Fruit fly (Drosophila melanogaster): Measurements from ENCODE around the gene nyo.

The nyo gene

DNA sequence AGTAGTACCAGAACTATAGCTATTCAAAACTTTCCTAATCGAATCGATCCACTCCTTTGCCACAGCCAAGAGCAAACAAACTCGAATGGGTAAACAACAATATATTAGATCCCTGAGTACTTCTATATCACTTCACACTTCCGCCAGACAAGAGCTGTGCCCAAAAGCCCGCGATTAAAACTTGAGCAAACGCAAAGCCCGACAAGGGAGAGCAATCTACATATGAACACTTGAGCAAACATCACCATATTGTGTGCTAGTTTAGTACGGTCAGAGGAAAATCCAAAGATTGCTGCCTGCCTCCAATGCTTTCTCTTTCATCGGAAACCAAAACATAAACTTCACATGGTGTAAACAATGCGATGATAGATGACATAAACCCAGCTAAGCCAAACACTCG, 60.8 kb downstream of the nyo start (continued):
- TF ChIP-seq bbx (GFP tag; IDR thresholded peaks at IDR 0.05; ENCODE audit: partially characterized antibody) = no peak
- TF ChIP-seq Asciz (GFP tag; optimal IDR thresholded peaks at IDR 0.05) = peak; percentile 7
- TF ChIP-seq Xrp1 (GFP tag; IDR thresholded peaks at IDR 0.05) = 0 out of 2 replicates have a peak, but pooled peaks have one; percentile 6
- TF ChIP-seq Ptx1 (GFP tag; IDR thresholded peaks at IDR 0.05) = no peak
- TF ChIP-seq CG14014 (GFP tag; IDR thresholded peaks at IDR 0.05) = peak; percentile 31; the same call in 1 of the 2 replicates
- no peak for TF ChIP-seq dm (GFP tag; optimal IDR thresholded peaks at IDR 0.05)
- no peak for TF ChIP-seq CG11398 (GFP tag; optimal IDR thresholded peaks at IDR 0.05)
- peak; percentile 2 for TF ChIP-seq kay (GFP tag; optimal IDR thresholded peaks at IDR 0.05)
- TF ChIP-seq fd102C (GFP tag; optimal IDR thresholded peaks at IDR 0.05) = no peak
- peak; percentile 18; the same call in 1 of the 2 replicates for TF ChIP-seq HLH3B (GFP tag; IDR thresholded peaks at IDR 0.05)
- TF ChIP-seq CG13296 (GFP tag; optimal IDR thresholded peaks at IDR 0.05) = peak; percentile 18
- TF ChIP-seq CG1603 (tag; optimal IDR thresholded peaks at IDR 0.05) = no peak
- TF ChIP-seq cad (GFP tag; optimal IDR thresholded peaks at IDR 0.05) = no peak
- TF ChIP-seq Neu2 (GFP tag; optimal IDR thresholded peaks at IDR 0.05; ENCODE audit: borderline replicate concordance) = no peak
- TF ChIP-seq CG13424 (tag; optimal IDR thresholded peaks at IDR 0.05) = peak; percentile 8
- peak; percentile 59 for TF ChIP-seq CG10543 (GFP tag; optimal IDR thresholded peaks at IDR 0.05)
- no peak for TF ChIP-seq CG6254 (GFP tag; optimal IDR thresholded peaks at IDR 0.05)
- no peak for TF ChIP-seq CkIIα-i1 (GFP tag; IDR thresholded peaks at IDR 0.05)
- TF ChIP-seq ATbp (GFP tag; optimal IDR thresholded peaks at IDR 0.05) = peak; percentile 61
- TF ChIP-seq bigmax (GFP tag; optimal IDR thresholded peaks at IDR 0.05) = no peak
- TF ChIP-seq CG6813 (GFP tag; optimal IDR thresholded peaks at IDR 0.05) = peak; percentile 60
- TF ChIP-seq odd (GFP tag; optimal IDR thresholded peaks at IDR 0.05) = peak; percentile 36
- TF ChIP-seq CG2199 (GFP tag; IDR thresholded peaks at IDR 0.05) = no peak
- TF ChIP-seq fu2 (GFP tag; optimal IDR thresholded peaks at IDR 0.05) = no peak
- TF ChIP-seq CG10959 (GFP tag; IDR thresholded peaks at IDR 0.05) = no peak
- TF ChIP-seq CrebB (tag; optimal IDR thresholded peaks at IDR 0.05) = peak; percentile 4
- peak; percentile 82 for TF ChIP-seq Blimp-1 (GFP tag; optimal IDR thresholded peaks at IDR 0.05)
- peak; percentile 3 for TF ChIP-seq Nf-YC (tag; optimal IDR thresholded peaks at IDR 0.05)
- TF ChIP-seq schlank (tag; optimal IDR thresholded peaks at IDR 0.05) = peak; percentile 42
- no peak for TF ChIP-seq HHEX (GFP tag; optimal IDR thresholded peaks at IDR 0.05)
- peak; percentile 28 for TF ChIP-seq nerfin-1 (tag; optimal IDR thresholded peaks at IDR 0.05)
- no peak for TF ChIP-seq Oaz (GFP tag; IDR thresholded peaks at IDR 0.05)
- TF ChIP-seq sens (GFP tag) = peak; percentile 49
- no peak for TF ChIP-seq scrt (GFP tag; optimal IDR thresholded peaks at IDR 0.05)
- TF ChIP-seq stwl (tag; optimal IDR thresholded peaks at IDR 0.05) = no peak
- TF ChIP-seq ems (GFP tag; optimal IDR thresholded peaks at IDR 0.05) = no peak
- TF ChIP-seq Pdp1 (GFP tag; optimal IDR thresholded peaks at IDR 0.05) = peak in 1 of 2 experiments; percentile 2
- TF ChIP-seq CG1024 (GFP tag; IDR thresholded peaks at IDR 0.05) = no peak
- TF ChIP-seq PHDP (tag; optimal IDR thresholded peaks at IDR 0.05) = peak; percentile 52
- no peak for TF ChIP-seq az2 (GFP tag; optimal IDR thresholded peaks at IDR 0.05)
- peak; percentile 9 for TF ChIP-seq CG34376 (GFP tag; optimal IDR thresholded peaks at IDR 0.05)
- no peak for TF ChIP-seq ap (GFP tag; IDR thresholded peaks at IDR 0.05)
- peak; percentile 57 for TF ChIP-seq fd64A (GFP tag; optimal IDR thresholded peaks at IDR 0.05)
- TF ChIP-seq CG11696 (GFP tag; IDR thresholded peaks at IDR 0.05) = peak; percentile 8; the same call in 1 of the 2 replicates
- TF ChIP-seq Nf-YB (GFP tag; optimal IDR thresholded peaks at IDR 0.05) = no peak
- TF ChIP-seq dan (GFP tag; IDR thresholded peaks at IDR 0.05) = no peak
- no peak for TF ChIP-seq luna (GFP tag; optimal IDR thresholded peaks at IDR 0.05)
- no peak for TF ChIP-seq sna (GFP tag; IDR thresholded peaks at IDR 0.05; ENCODE audit: partially characterized antibody)
- peak; percentile 30 for TF ChIP-seq Bteb2 (GFP tag; optimal IDR thresholded peaks at IDR 0.05)
- no peak for TF ChIP-seq usp (GFP tag; optimal IDR thresholded peaks at IDR 0.05)
- peak; percentile 86 for TF ChIP-seq Med (GFP tag)

Data from whole organism, embryonic.